Fruit fly (Drosophila melanogaster) whole organism, prepupa: ENCODE results near the gene Nepl7.

Experiments
- Blimp-1 ChIP-seq: fragments of 200-800 bp; sonication (Bioruptor generic); optimal IDR thresholded peaks from 3 replicates; lab custom pipeline; 2017; ENCODE audit warnings: missing biosample characterization, missing genetic modification characterization, mild to moderate bottlenecking, moderate library complexity, missing genetic modification reagents
- CG10631 ChIP-seq: fragments of 200-800 bp; sonication (Bioruptor generic); optimal IDR thresholded peaks from 2 replicates; lab custom pipeline; 2016; ENCODE audit warnings: missing biosample characterization, missing genetic modification characterization
- CG10669 ChIP-seq: fragments of 200-800 bp; sonication (Bioruptor generic); optimal IDR thresholded peaks from 3 replicates; lab custom pipeline; 2018; ENCODE audit warnings: missing biosample characterization, mild to moderate bottlenecking, missing genetic modification characterization, moderate library complexity
- CG11294 ChIP-seq: fragments of 200-800 bp; sonication (Bioruptor generic); IDR thresholded peaks from 2 replicates; pipeline ENCODE4 v1.3.6; 2022; ENCODE audit warnings: missing biosample characterization, missing genetic modification characterization
- CG15336 ChIP-seq: fragments of 200-800 bp; sonication (Bioruptor generic); IDR thresholded peaks from 2 replicates; pipeline ENCODE4 v1.3.6; 2022; ENCODE audit warnings: missing biosample characterization, missing genetic modification characterization
- CG1621 ChIP-seq: fragments of 200-800 bp; sonication (Bioruptor generic); optimal IDR thresholded peaks from 3 replicates; lab custom pipeline; 2018; ENCODE audit warnings: missing biosample characterization, mild to moderate bottlenecking, missing genetic modification characterization
- CG16779 ChIP-seq: fragments of 200-800 bp; sonication (Bioruptor generic); optimal IDR thresholded peaks from 3 replicates; lab custom pipeline; 2017; ENCODE audit warnings: missing biosample characterization, mild to moderate bottlenecking, missing genetic modification characterization
- CG32006 ChIP-seq: fragments of 200-800 bp; sonication (Bioruptor generic); optimal IDR thresholded peaks from 3 replicates; lab custom pipeline; 2017; ENCODE audit warnings: missing biosample characterization, mild to moderate bottlenecking, missing genetic modification characterization
- CG4318 ChIP-seq: fragments of 200-800 bp; sonication (Bioruptor generic); optimal IDR thresholded peaks from 3 replicates; lab custom pipeline; 2017; ENCODE audit warnings: missing biosample characterization, mild to moderate bottlenecking, missing genetic modification characterization
- CG6163 ChIP-seq: fragments of 200-800 bp; sonication (Bioruptor generic); IDR thresholded peaks from 3 replicates; pipeline ENCODE4 v1.3.6; 2022; ENCODE audit warnings: missing biosample characterization, missing genetic modification characterization
- CG6276 ChIP-seq: fragments of 200-800 bp; sonication (Bioruptor generic); optimal IDR thresholded peaks from 2 replicates; lab custom pipeline; 2017; ENCODE audit warnings: missing biosample characterization, mild to moderate bottlenecking, missing genetic modification characterization
- CG6792 ChIP-seq: fragments of 200-800 bp; sonication (Bioruptor generic); optimal IDR thresholded peaks from 3 replicates; lab custom pipeline; 2016; ENCODE audit warnings: missing biosample characterization, missing genetic modification characterization
- CG6854 ChIP-seq: fragments of 200-800 bp; sonication (Bioruptor generic); optimal IDR thresholded peaks from 2 replicates; lab custom pipeline; 2017; ENCODE audit warnings: missing biosample characterization, mild to moderate bottlenecking, missing genetic modification characterization
- CG8319 ChIP-seq: fragments of 200-800 bp; sonication (Bioruptor generic); optimal IDR thresholded peaks from 3 replicates; lab custom pipeline; 2016; ENCODE audit warnings: missing biosample characterization, missing genetic modification characterization
- CG9139 ChIP-seq: fragments of 200-800 bp; sonication (Bioruptor generic); optimal IDR thresholded peaks from 3 replicates; lab custom pipeline; 2017; ENCODE audit warnings: missing biosample characterization, mild to moderate bottlenecking, missing genetic modification characterization
- Eip78C ChIP-seq: fragments of 200-800 bp; sonication (Bioruptor generic); peaks from one replicate; lab custom pipeline; 2016; ENCODE audit warnings: missing biosample characterization, missing genetic modification characterization
- Eip93F ChIP-seq: fragments of 200-800 bp; sonication (Bioruptor generic); optimal IDR thresholded peaks from 2 replicates; lab custom pipeline; 2016; ENCODE audit warnings: missing biosample characterization, mild to moderate bottlenecking, missing genetic modification characterization
- Gug ChIP-seq: fragments of 200-800 bp; sonication (Bioruptor generic); IDR thresholded peaks from 2 replicates; pipeline ENCODE4 v1.3.6; 2022; ENCODE audit warnings: missing biosample characterization, missing genetic modification characterization
- Hr39 ChIP-seq: fragments of 200-800 bp; sonication (Bioruptor generic); optimal IDR thresholded peaks from 2 replicates; lab custom pipeline; 2016; ENCODE audit warnings: missing biosample characterization, missing genetic modification characterization
- Hr4 ChIP-seq: fragments of 200-800 bp; sonication (Bioruptor generic); optimal IDR thresholded peaks from 3 replicates; lab custom pipeline; 2016; ENCODE audit warnings: missing biosample characterization, missing genetic modification characterization
- Lpt ChIP-seq: fragments of 200-800 bp; sonication (Bioruptor generic); optimal IDR thresholded peaks from 3 replicates; lab custom pipeline; 2016; ENCODE audit warnings: missing biosample characterization, missing genetic modification characterization
- Met ChIP-seq: fragments of 200-800 bp; sonication (Bioruptor generic); optimal IDR thresholded peaks from 3 replicates; lab custom pipeline; 2016; ENCODE audit warnings: missing biosample characterization, missing genetic modification characterization
- OdsH ChIP-seq: fragments of 200-800 bp; sonication (Bioruptor generic); optimal IDR thresholded peaks from 3 replicates; lab custom pipeline; 2016; ENCODE audit warnings: missing biosample characterization, missing genetic modification characterization
- Smox ChIP-seq: fragments of 200-800 bp; sonication (Bioruptor generic); optimal IDR thresholded peaks from 3 replicates; lab custom pipeline; 2016; ENCODE audit warnings: missing biosample characterization, missing genetic modification characterization
- Sox102F ChIP-seq: fragments of 200-800 bp; sonication (Bioruptor generic); optimal IDR thresholded peaks from 2 replicates; lab custom pipeline; 2016; ENCODE audit warnings: missing biosample characterization, mild to moderate bottlenecking, missing genetic modification characterization
- Sox14 ChIP-seq: fragments of 200-800 bp; sonication (Bioruptor generic); optimal IDR thresholded peaks from 3 replicates; lab custom pipeline; 2016; ENCODE audit warnings: missing biosample characterization, missing genetic modification characterization
- Sox15 ChIP-seq: fragments of 200-800 bp; sonication (Bioruptor generic); optimal IDR thresholded peaks from 3 replicates; lab custom pipeline; 2016; ENCODE audit warnings: missing biosample characterization, missing genetic modification characterization
- achi ChIP-seq: fragments of 200-800 bp; sonication (Bioruptor generic); optimal IDR thresholded peaks from 3 replicates; lab custom pipeline; 2016; ENCODE audit warnings: missing biosample characterization, missing genetic modification characterization
- acj6 ChIP-seq: fragments of 200-800 bp; sonication (Bioruptor generic); optimal IDR thresholded peaks from 3 replicates; lab custom pipeline; 2016; ENCODE audit warnings: missing biosample characterization, missing genetic modification characterization
- cyc ChIP-seq: fragments of 200-800 bp; sonication (Bioruptor generic); optimal IDR thresholded peaks from 3 replicates; lab custom pipeline; 2016; ENCODE audit warnings: missing biosample characterization, missing genetic modification characterization
- dac ChIP-seq: fragments of 200-800 bp; sonication (Bioruptor generic); optimal IDR thresholded peaks from 2 replicates; lab custom pipeline; 2017; ENCODE audit warnings: missing biosample characterization, mild to moderate bottlenecking, missing genetic modification characterization
- dsx ChIP-seq: fragments of 200-800 bp; optimal IDR thresholded peaks from 3 replicates; lab custom pipeline; 2019; ENCODE audit warnings: missing biosample characterization, mild to moderate bottlenecking, missing genetic modification characterization, moderate library complexity; ENCODE audit not compliant: poor library complexity, severe bottlenecking
- esn ChIP-seq: fragments of 200-800 bp; sonication (Bioruptor generic); optimal IDR thresholded peaks from 2 replicates; lab custom pipeline; 2016; ENCODE audit warnings: missing biosample characterization, mild to moderate bottlenecking, missing genetic modification characterization, moderate library complexity
- fd59A ChIP-seq: fragments of 200-800 bp; sonication (Bioruptor generic); optimal IDR thresholded peaks from 2 replicates; lab custom pipeline; 2017; ENCODE audit warnings: missing biosample characterization, mild to moderate bottlenecking, missing genetic modification characterization, missing genetic modification reagents
- fd85E ChIP-seq: fragments of 200-800 bp; sonication (Bioruptor generic); optimal IDR thresholded peaks from 3 replicates; lab custom pipeline; 2016; ENCODE audit warnings: missing biosample characterization, missing genetic modification characterization
- fkh ChIP-seq: fragments of 200-800 bp; sonication (Bioruptor generic); optimal IDR thresholded peaks from 3 replicates; lab custom pipeline; 2017; ENCODE audit warnings: missing biosample characterization, mild to moderate bottlenecking, missing genetic modification characterization, moderate library complexity
- net ChIP-seq: fragments of 200-800 bp; sonication (Bioruptor generic); optimal IDR thresholded peaks from 3 replicates; lab custom pipeline; 2016; ENCODE audit warnings: missing biosample characterization, missing genetic modification characterization
- pdm3 ChIP-seq: fragments of 200-800 bp; sonication (Bioruptor generic); optimal IDR thresholded peaks from 3 replicates; lab custom pipeline; 2016; ENCODE audit warnings: missing biosample characterization, missing genetic modification characterization
- salr ChIP-seq, 2 experiments: fragments of 200-800 bp; sonication (Bioruptor generic); optimal IDR thresholded peaks; 3 replicates each; lab custom pipeline; 2016 to 2018; ENCODE audit warnings: missing biosample characterization in 2 of 2, missing genetic modification characterization in 2 of 2, mild to moderate bottlenecking in 1 of 2
- spab ChIP-seq: fragments of 200-800 bp; sonication (Bioruptor generic); optimal IDR thresholded peaks from 2 replicates; lab custom pipeline; 2017; ENCODE audit warnings: missing biosample characterization, mild to moderate bottlenecking, missing genetic modification characterization, missing genetic modification reagents
- svp ChIP-seq: fragments of 200-800 bp; sonication (Bioruptor generic); peaks from one replicate; lab custom pipeline; 2016; ENCODE audit warnings: missing biosample characterization, missing genetic modification characterization
- topi ChIP-seq: fragments of 200-800 bp; sonication (Bioruptor generic); optimal IDR thresholded peaks from 3 replicates; lab custom pipeline; 2016; ENCODE audit warnings: missing biosample characterization, missing genetic modification characterization
- vri ChIP-seq: fragments of 200-800 bp; sonication (Bioruptor generic); optimal IDR thresholded peaks from 3 replicates; lab custom pipeline; 2016; ENCODE audit warnings: missing biosample characterization, mild to moderate bottlenecking, missing genetic modification characterization

The Nepl7 gene

DNA sequence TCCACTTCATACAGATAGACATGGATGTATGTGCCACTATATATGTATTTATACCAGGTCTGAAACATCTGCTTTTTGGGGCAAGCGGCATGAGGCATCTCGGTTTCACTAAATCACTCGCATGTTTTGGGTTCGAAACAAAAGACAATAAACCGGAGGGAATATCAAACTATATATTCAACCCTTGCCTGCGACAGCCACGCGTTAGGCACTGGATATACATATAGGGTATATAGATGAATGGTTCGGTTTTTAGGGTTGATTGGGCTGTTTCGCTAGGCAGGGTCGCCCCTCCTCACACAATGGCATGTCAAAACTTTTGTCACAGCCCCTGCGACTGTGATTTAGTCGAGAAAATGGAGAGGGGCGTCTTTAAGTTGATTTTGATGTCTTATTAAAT is 46.4 kb downstream of the Nepl7 start:
- TF ChIP-seq dac (GFP tag; lab: Kevin White, UChicago): no peak
- no peak for TF ChIP-seq Hr4 (GFP tag; lab: Kevin White, UChicago)
- TF ChIP-seq CG6854: no peak
- TF ChIP-seq CG10631 (GFP tag; lab: Kevin White, UChicago): no peak
- no peak for TF ChIP-seq Smox (GFP tag; lab: Kevin White, UChicago)
- TF ChIP-seq Gug (GFP tag; lab: Robert Waterston, UW): no peak
- TF ChIP-seq fd85E: no peak
- no peak for TF ChIP-seq vri (GFP tag; lab: Kevin White, UChicago)
- no peak for TF ChIP-seq acj6 (GFP tag; lab: Kevin White, UChicago)
- TF ChIP-seq CG10669 (GFP tag; lab: Kevin White, UChicago): no peak
- TF ChIP-seq pdm3: no peak
- TF ChIP-seq topi (GFP tag; lab: Kevin White, UChicago): no peak
- TF ChIP-seq Lpt (GFP tag; lab: Kevin White, UChicago): no peak
- no peak for TF ChIP-seq cyc (GFP tag; lab: Kevin White, UChicago)
- no peak for TF ChIP-seq Eip93F (GFP tag; lab: Kevin White, UChicago)
- TF ChIP-seq salr (GFP tag; optimal IDR thresholded peaks at IDR 0.05; lab: Kevin White, UChicago): no peak
- TF ChIP-seq Sox14 (GFP tag; lab: Kevin White, UChicago): no peak

DNA sequence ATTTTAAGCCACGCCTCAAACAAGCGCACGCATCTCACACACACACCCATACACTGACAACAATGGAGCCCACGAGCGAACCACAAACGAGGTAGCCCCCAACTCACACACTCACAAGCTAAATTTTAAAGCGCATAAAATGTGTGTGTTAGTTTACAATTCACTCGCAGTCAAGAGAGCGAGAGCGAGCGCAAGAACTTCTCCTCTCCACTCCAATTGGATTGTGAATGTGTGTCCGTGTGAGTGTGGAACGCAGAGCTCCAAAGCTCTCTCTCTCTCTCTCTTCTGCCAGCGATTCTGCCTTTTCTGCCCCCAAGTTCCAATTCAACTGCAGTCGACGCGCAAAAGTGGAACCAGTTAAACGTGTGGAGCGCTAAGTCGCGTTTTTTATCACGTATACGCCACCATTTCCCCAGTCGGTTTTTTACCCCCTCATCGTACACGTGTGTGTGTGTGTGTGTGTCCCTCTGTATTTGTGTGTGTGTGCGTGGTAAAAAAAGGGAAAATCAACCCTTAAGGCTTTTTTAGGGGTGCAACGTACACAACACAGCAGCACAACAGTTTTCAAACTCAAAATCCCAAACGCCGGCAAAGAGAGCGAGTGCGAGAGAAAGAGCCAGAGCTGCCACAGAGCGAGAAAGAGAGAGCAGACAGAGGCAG is 51.4 kb downstream of the Nepl7 start:
- TF ChIP-seq net (no peak), Blimp-1 (no peak), fkh (GFP tag; lab: Kevin White, UChicago) (peak; percentile 23), CG32006 (GFP tag; lab: Kevin White, UChicago) (no peak), CG10669 (GFP tag; lab: Kevin White, UChicago) (no peak), CG11294 (GFP tag; lab: Robert Waterston, UW) (no peak), Gug (GFP tag; lab: Robert Waterston, UW) (no peak), acj6 (GFP tag; lab: Kevin White, UChicago) (no peak), Met (GFP tag; lab: Kevin White, UChicago) (peak; percentile 11), OdsH (GFP tag; lab: Kevin White, UChicago) (no peak), CG15336 (no peak), topi (GFP tag; lab: Kevin White, UChicago) (no peak), pdm3 (no peak), CG8319 (GFP tag; lab: Kevin White, UChicago) (no peak), dac (GFP tag; lab: Kevin White, UChicago) (no peak), vri (GFP tag; lab: Kevin White, UChicago) (peak; percentile 14), Sox14 (GFP tag; lab: Kevin White, UChicago) (no peak), fd59A (GFP tag; lab: Kevin White, UChicago) (no peak), dsx (GFP tag; lab: Kevin White, UChicago) (peak; percentile 33), Sox102F (GFP tag; lab: Kevin White, UChicago) (no peak), CG6792 (GFP tag; lab: Kevin White, UChicago) (no peak), Eip78C (GFP tag; lab: Kevin White, UChicago) (peak; percentile 66), Hr39 (GFP tag; lab: Kevin White, UChicago) (no peak), CG6163 (GFP tag; lab: Robert Waterston, UW) (0 out of 3 replicates have a peak, but pooled peaks have one; percentile 16), salr (GFP tag; optimal IDR thresholded peaks at IDR 0.05; lab: Kevin White, UChicago) (no peak), esn (GFP tag; lab: Kevin White, UChicago) (peak; percentile 18), svp (GFP tag; lab: Kevin White, UChicago) (no peak), CG10631 (GFP tag; lab: Kevin White, UChicago) (no peak), achi (no peak), Hr4 (GFP tag; lab: Kevin White, UChicago) (no peak), CG6276 (peak; percentile 74), CG9139 (GFP tag; lab: Kevin White, UChicago) (no peak), CG1621 (tag; lab: Kevin White, UChicago) (no peak), spab (no peak), cyc (GFP tag; lab: Kevin White, UChicago) (no peak), CG6854 (peak; percentile 15), CG16779 (tag; lab: Kevin White, UChicago) (no peak), CG4318 (GFP tag; lab: Kevin White, UChicago) (no peak), Sox15 (GFP tag; lab: Kevin White, UChicago) (no peak), Smox (GFP tag; lab: Kevin White, UChicago) (no peak)
